Worm (Caenorhabditis elegans) whole organism, young adult: ENCODE data around the gene sdz-19.

ENCODE experiments used
- B0019.2 ChIP-seq: fragments of 200-800 bp; sonication (Bioruptor generic); conservative IDR thresholded peaks from 2 replicates; pipeline ENCODE4 v1.3.6; 2022; ENCODE audit warnings: missing genetic modification reagents, missing genetic modification characterization, missing compliant biosample characterization
- B0035.1 ChIP-seq: sonication (generic microtip); optimal IDR thresholded peaks from 2 replicates; lab custom pipeline; 2016; ENCODE audit warnings: missing genetic modification characterization, mild to moderate bottlenecking, missing compliant biosample characterization, missing genotype, missing genetic modification reagents
- C17E4.6 ChIP-seq: fragments of 200-800 bp; sonication (Bioruptor generic); IDR thresholded peaks from 2 replicates; pipeline ENCODE4 v1.3.6; 2022; ENCODE audit warnings: missing genetic modification reagents, missing genetic modification characterization, missing compliant biosample characterization
- F10E7.11 ChIP-seq: sonication (generic microtip); optimal IDR thresholded peaks from 2 replicates; lab custom pipeline; 2017; ENCODE audit warnings: mild to moderate bottlenecking, missing genetic modification characterization, moderate library complexity, missing compliant biosample characterization
- F39B2.1 ChIP-seq: fragments of 200-800 bp; sonication (Bioruptor generic); IDR thresholded peaks from 2 replicates; pipeline ENCODE4 v1.3.6; 2022; ENCODE audit warnings: missing genetic modification reagents, missing genetic modification characterization, missing compliant biosample characterization
- K11D2.4 ChIP-seq: fragments of 200-800 bp; sonication (Bioruptor generic); IDR thresholded peaks from 2 replicates; pipeline ENCODE4 v1.3.6; 2022; ENCODE audit warnings: missing genetic modification reagents, missing genetic modification characterization, missing compliant biosample characterization
- K12H6.12 ChIP-seq: fragments of 200-800 bp; sonication (Bioruptor generic); optimal IDR thresholded peaks from 2 replicates; lab custom pipeline; 2018; ENCODE audit warnings: mild to moderate bottlenecking, missing genetic modification characterization, missing compliant biosample characterization
- T26A5.8 ChIP-seq: sonication (generic microtip); optimal IDR thresholded peaks from 2 replicates; lab custom pipeline; 2016; ENCODE audit warnings: missing genetic modification characterization, missing compliant biosample characterization
- Y56A3A.18 ChIP-seq: fragments of 200-800 bp; sonication (Bioruptor generic); IDR thresholded peaks from 2 replicates; pipeline ENCODE4 v1.3.6; 2022; ENCODE audit warnings: missing genetic modification reagents, missing genetic modification characterization, missing compliant biosample characterization
- ama-1 ChIP-seq, 3 experiments: fragments of 150-350 bp in 1 of 3; sonication (generic microtip) in 2 of 3; optimal IDR thresholded peaks; 2 replicates each; lab custom pipeline; 2014 to 2018; ENCODE audit warnings: missing biosample characterization in 2 of 3, missing genetic modification characterization in 2 of 3, missing genetic modification reagents in 2 of 3
- attf-5 ChIP-seq: fragments of 200-800 bp; sonication (Bioruptor generic); optimal IDR thresholded peaks from 2 replicates; lab custom pipeline; 2018; ENCODE audit warnings: mild to moderate bottlenecking, missing genetic modification characterization, missing compliant biosample characterization
- bed-1 ChIP-seq: fragments of 200-800 bp; sonication (Bioruptor generic); IDR thresholded peaks from 2 replicates; pipeline ENCODE4 v1.3.6; 2022; ENCODE audit warnings: missing genetic modification reagents, missing genetic modification characterization, missing compliant biosample characterization
- bed-2 ChIP-seq: fragments of 200-800 bp; sonication (Bioruptor generic); IDR thresholded peaks from 2 replicates; pipeline ENCODE4 v1.3.6; 2022; ENCODE audit warnings: missing genetic modification reagents, missing genetic modification characterization, missing compliant biosample characterization
- cebp-1 ChIP-seq, 2 experiments: fragments of 200-800 bp in 1 of 2; sonication (Bioruptor generic) in 1 of 2; sonication (generic microtip) in 1 of 2; IDR thresholded peaks in 1 of 2; optimal IDR thresholded peaks in 1 of 2; 2 replicates each; pipeline versions ENCODE4 v1.3.6 to Lab custom; 2017 to 2022; ENCODE audit warnings: missing compliant biosample characterization in 2 of 2, missing genetic modification characterization in 2 of 2, mild to moderate bottlenecking in 1 of 2, missing genetic modification reagents in 1 of 2, moderate library complexity in 1 of 2
- cebp-2 ChIP-seq: fragments of 200-800 bp; sonication (Bioruptor generic); IDR thresholded peaks from 2 replicates; pipeline ENCODE4 v1.3.6; 2022; ENCODE audit warnings: missing genetic modification characterization, missing compliant biosample characterization
- ceh-40 ChIP-seq: fragments of 200-800 bp; sonication (Bioruptor generic); IDR thresholded peaks from 2 replicates; pipeline ENCODE4 v1.3.6; 2022; ENCODE audit warnings: missing genetic modification characterization, missing compliant biosample characterization
- egl-18 ChIP-seq: fragments of 200-800 bp; sonication (Bioruptor generic); IDR thresholded peaks from 2 replicates; pipeline ENCODE4 v1.3.6; 2022; ENCODE audit warnings: missing genetic modification reagents, missing genetic modification characterization, missing compliant biosample characterization
- ets-4 ChIP-seq: fragments of 200-800 bp; sonication (Bioruptor generic); optimal IDR thresholded peaks from 2 replicates; lab custom pipeline; 2018; ENCODE audit warnings: mild to moderate bottlenecking, missing genetic modification characterization, missing compliant biosample characterization
- gei-17 ChIP-seq: fragments of 200-800 bp; sonication (Bioruptor generic); optimal IDR thresholded peaks from 2 replicates; lab custom pipeline; 2018; ENCODE audit warnings: mild to moderate bottlenecking, missing genetic modification characterization, missing compliant biosample characterization
- hlh-12 ChIP-seq: sonication (generic microtip); optimal IDR thresholded peaks from 2 replicates; lab custom pipeline; 2016; ENCODE audit warnings: missing genetic modification characterization, missing compliant biosample characterization
- hmg-1.2 ChIP-seq: fragments of 200-800 bp; sonication (Bioruptor generic); IDR thresholded peaks from 2 replicates; pipeline ENCODE4 v1.3.6; 2022; ENCODE audit warnings: missing genetic modification reagents, missing genetic modification characterization, missing compliant biosample characterization
- let-526 ChIP-seq: fragments of 200-800 bp; sonication (Bioruptor generic); IDR thresholded peaks from 2 replicates; pipeline ENCODE4 v1.3.6; 2022; ENCODE audit warnings: missing genetic modification reagents, missing genetic modification characterization, missing compliant biosample characterization
- lsy-27 ChIP-seq: sonication (generic microtip); optimal IDR thresholded peaks from 2 replicates; lab custom pipeline; 2017; ENCODE audit warnings: missing genetic modification characterization, mild to moderate bottlenecking, missing compliant biosample characterization, antibody characterized with exemption, missing genotype, borderline replicate concordance; ENCODE audit not compliant: insufficient read depth
- madf-3 ChIP-seq: fragments of 200-800 bp; sonication (Bioruptor generic); IDR thresholded peaks from 2 replicates; pipeline ENCODE4 v1.3.6; 2022; ENCODE audit warnings: missing genetic modification reagents, missing genetic modification characterization, missing compliant biosample characterization
- mel-28 ChIP-seq: sonication (generic microtip); optimal IDR thresholded peaks from 2 replicates; lab custom pipeline; 2016; ENCODE audit warnings: borderline replicate concordance, mild to moderate bottlenecking, missing genetic modification characterization, missing compliant biosample characterization
- nhr-80 ChIP-seq: sonication (generic microtip); optimal IDR thresholded peaks from 2 replicates; lab custom pipeline; 2016; ENCODE audit warnings: missing genetic modification characterization, missing compliant biosample characterization
- nhr-90 ChIP-seq: sonication (generic microtip); optimal IDR thresholded peaks from 2 replicates; lab custom pipeline; 2016; ENCODE audit warnings: missing genotype, mild to moderate bottlenecking, missing genetic modification characterization, missing compliant biosample characterization
- pha-4 ChIP-seq: fragments of 150-350 bp; sonication (generic microtip); optimal IDR thresholded peaks from 2 replicates; lab custom pipeline; 2014; ENCODE audit warnings: missing biosample characterization, missing genetic modification reagents, missing genetic modification characterization
- rpc-1 ChIP-seq, 2 experiments: fragments of 150-350 bp in 1 of 2; sonication (generic microtip) in 1 of 2; optimal IDR thresholded peaks; 2 replicates each; lab custom pipeline; 2014 to 2018; ENCODE audit warnings: missing biosample characterization in 1 of 2, missing genetic modification characterization in 1 of 2, missing genetic modification reagents in 1 of 2, missing genotype in 1 of 2
- sea-2 ChIP-seq: fragments of 200-800 bp; sonication (Bioruptor generic); IDR thresholded peaks from 2 replicates; pipeline ENCODE4 v1.3.6; 2022; ENCODE audit warnings: missing genetic modification characterization, missing compliant biosample characterization
- sptf-2 ChIP-seq: fragments of 200-800 bp; sonication (Bioruptor generic); optimal IDR thresholded peaks from 2 replicates; lab custom pipeline; 2018; ENCODE audit warnings: mild to moderate bottlenecking, missing genetic modification characterization, missing compliant biosample characterization
- tbp1 ChIP-seq: fragments of 200-800 bp; sonication (Bioruptor generic); optimal IDR thresholded peaks from 2 replicates; lab custom pipeline; 2018; ENCODE audit warnings: mild to moderate bottlenecking, missing genetic modification characterization, missing compliant biosample characterization
- tbx-9 ChIP-seq: sonication (generic microtip); optimal IDR thresholded peaks from 2 replicates; lab custom pipeline; 2016; ENCODE audit warnings: borderline replicate concordance, missing genetic modification characterization, inconsistent platforms, missing compliant biosample characterization
- unc-130 ChIP-seq: sonication (generic microtip); optimal IDR thresholded peaks from 2 replicates; lab custom pipeline; 2016; ENCODE audit warnings: missing genetic modification reagents, missing genetic modification characterization, missing compliant biosample characterization
- unc-62 ChIP-seq: fragments of 150-350 bp; optimal IDR thresholded peaks from 2 replicates; lab custom pipeline; 2014; ENCODE audit warnings: missing biosample characterization, missing genetic modification reagents, missing genetic modification characterization
- zim-3 ChIP-seq: sonication (generic microtip); optimal IDR thresholded peaks from 2 replicates; lab custom pipeline; 2017; ENCODE audit warnings: mild to moderate bottlenecking, missing genetic modification characterization, moderate library complexity, missing compliant biosample characterization
- ztf-26 ChIP-seq: sonication (generic microtip); optimal IDR thresholded peaks from 2 replicates; lab custom pipeline; 2017; ENCODE audit warnings: missing genetic modification characterization, missing compliant biosample characterization

The sdz-19 gene

ce11 chrX:12518982-12519381, 15.8 kb upstream of the sdz-19 start:
- TF ChIP-seq cebp-1 (GFP tag; IDR thresholded peaks at IDR 0.05; lab: Robert Waterston, UW) = peak; percentile 39; the same call in 1 of the 2 replicates
- TF ChIP-seq cebp-1 (tag; optimal IDR thresholded peaks at IDR 0.05; lab: Kevin White, UChicago) = peak; percentile 33
- TF ChIP-seq gei-17 (GFP tag; lab: Kevin White, UChicago) = no peak

ce11 chrX:12518469-12518868, 15.3 kb upstream of the sdz-19 start:
- TF ChIP-seq ceh-40 (GFP tag; lab: Robert Waterston, UW) (no peak), F39B2.1 (GFP tag; lab: Robert Waterston, UW) (no peak), cebp-1 (GFP tag; IDR thresholded peaks at IDR 0.05; lab: Robert Waterston, UW) (peak; percentile 38; the same call in 1 of the 2 replicates), cebp-1 (tag; optimal IDR thresholded peaks at IDR 0.05; lab: Kevin White, UChicago) (no peak), nhr-80 (tag; lab: Kevin White, UChicago) (peak; percentile 15), pha-4 (tag; lab: Kevin White, UChicago) (peak; percentile 23), B0019.2 (GFP tag; lab: Robert Waterston, UW) (no peak), mel-28 (tag; lab: Kevin White, UChicago) (no peak), C17E4.6 (GFP tag; lab: Robert Waterston, UW) (no peak), hmg-1.2 (GFP tag; lab: Robert Waterston, UW) (no peak), ets-4 (GFP tag; lab: Kevin White, UChicago) (peak; percentile 70), hlh-12 (tag; lab: Kevin White, UChicago) (no peak), T26A5.8 (tag; lab: Kevin White, UChicago) (no peak), tbp1 (peak; percentile 0), unc-62 (GFP tag; lab: Kevin White, UChicago) (peak; percentile 3), egl-18 (GFP tag; lab: Robert Waterston, UW) (no peak)

ce11 chrX:12517886-12518285, 14.7 kb upstream of the sdz-19 start:
- peak; percentile 14 for TF ChIP-seq tbp1
- peak; percentile 67; the same call in 1 of the 2 replicates for TF ChIP-seq let-526
- TF ChIP-seq attf-5 (GFP tag; lab: Kevin White, UChicago) = no peak
- no peak for TF ChIP-seq sea-2 (GFP tag; lab: Robert Waterston, UW)
- no peak for TF ChIP-seq ztf-26 (tag; lab: Kevin White, UChicago)
- TF ChIP-seq B0035.1 (tag; lab: Kevin White, UChicago) = no peak
- TF ChIP-seq tbx-9 = no peak
- TF ChIP-seq cebp-2 (GFP tag; lab: Robert Waterston, UW) = no peak

- TF ChIP-seq K12H6.12 (tag; lab: Kevin White, UChicago) (peak; percentile 2), K11D2.4 (GFP tag; lab: Robert Waterston, UW) (peak; percentile 52; the same call in 1 of the 2 replicates), bed-2 (GFP tag; lab: Robert Waterston, UW) (no peak)
Observed at ce11 chrX:12517307-12517706, 14.2 kb upstream of the sdz-19 start.

- no peak for TF ChIP-seq madf-3
Observed at ce11 chrX:12516482-12516826, 13.3 kb upstream of the sdz-19 start.

ce11 chrX:12515596-12516481, 12.7 kb upstream of the sdz-19 start:
- TF ChIP-seq mel-28 (tag; lab: Kevin White, UChicago) (no peak), ama-1 (optimal IDR thresholded peaks at IDR 0.05; lab: Kevin White, UChicago) (no peak), ama-1 (GFP tag; optimal IDR thresholded peaks at IDR 0.05; lab: Kevin White, UChicago) (no peak), sptf-2 (GFP tag; lab: Kevin White, UChicago) (no peak), C17E4.6 (GFP tag; lab: Robert Waterston, UW) (no peak), bed-1 (GFP tag; lab: Robert Waterston, UW) (no peak), B0035.1 (tag; lab: Kevin White, UChicago) (no peak), F10E7.11 (no peak), Y56A3A.18 (GFP tag; lab: Robert Waterston, UW) (no peak), nhr-90 (tag; lab: Kevin White, UChicago) (no peak), hmg-1.2 (GFP tag; lab: Robert Waterston, UW) (no peak), rpc-1 (optimal IDR thresholded peaks at IDR 0.05; lab: Kevin White, UChicago) (no peak), rpc-1 (tag; optimal IDR thresholded peaks at IDR 0.05; lab: Kevin White, UChicago) (no peak), lsy-27 (tag; lab: Kevin White, UChicago) (no peak), zim-3 (no peak), ets-4 (GFP tag; lab: Kevin White, UChicago) (no peak), unc-130 (no peak)
